Worm (Caenorhabditis elegans) whole organism, late embryonic: ENCODE measurements around the gene clec-186.

Experiments used
- F13H6.1 ChIP-seq: sonication (generic microtip); optimal IDR thresholded peaks from 2 replicates; lab custom pipeline; 2016; ENCODE audit warnings: missing genetic modification characterization, missing compliant biosample characterization
- K02D7.2 ChIP-seq: sonication (generic microtip); optimal IDR thresholded peaks from 2 replicates; lab custom pipeline; 2017; ENCODE audit warnings: mild to moderate bottlenecking, missing genetic modification characterization, missing compliant biosample characterization
- Y22D7AL.16 ChIP-seq: sonication (generic microtip); optimal IDR thresholded peaks from 2 replicates; lab custom pipeline; 2016; ENCODE audit warnings: missing genetic modification characterization, missing compliant biosample characterization
- ceh-19 ChIP-seq: fragments of 200-800 bp; sonication (Bioruptor generic); optimal IDR thresholded peaks from 2 replicates; lab custom pipeline; 2018; ENCODE audit warnings: mild to moderate bottlenecking, missing genetic modification characterization, missing compliant biosample characterization
- ceh-31 ChIP-seq: sonication (generic microtip); optimal IDR thresholded peaks from 2 replicates; lab custom pipeline; 2016; ENCODE audit warnings: missing genetic modification characterization, missing compliant biosample characterization
- ceh-34 ChIP-seq: sonication (generic microtip); optimal IDR thresholded peaks from 2 replicates; lab custom pipeline; 2016; ENCODE audit warnings: mild to moderate bottlenecking, missing genetic modification characterization, missing compliant biosample characterization
- ceh-45 ChIP-seq: fragments of 200-800 bp; sonication (Bioruptor generic); IDR thresholded peaks from 2 replicates; pipeline ENCODE4 v1.3.6; 2022; ENCODE audit warnings: missing genetic modification reagents, missing genetic modification characterization, missing compliant biosample characterization
- ceh-48 ChIP-seq: sonication (generic microtip); optimal IDR thresholded peaks from 2 replicates; lab custom pipeline; 2016; ENCODE audit warnings: missing genetic modification characterization, inconsistent platforms, missing compliant biosample characterization
- ceh-9 ChIP-seq: sonication (generic microtip); optimal IDR thresholded peaks from 2 replicates; lab custom pipeline; 2016; ENCODE audit warnings: mild to moderate bottlenecking, missing genetic modification characterization, inconsistent platforms, missing compliant biosample characterization
- che-1 ChIP-seq: sonication (generic microtip); optimal IDR thresholded peaks from 2 replicates; lab custom pipeline; 2016; ENCODE audit warnings: mild to moderate bottlenecking, missing genetic modification characterization, missing compliant biosample characterization
- elt-2 ChIP-seq: sonication (generic microtip); optimal IDR thresholded peaks from 2 replicates; lab custom pipeline; 2016; ENCODE audit warnings: missing genetic modification reagents, missing genetic modification characterization, missing compliant biosample characterization
- eyg-1 ChIP-seq: sonication (generic microtip); optimal IDR thresholded peaks from 2 replicates; lab custom pipeline; 2016; ENCODE audit warnings: missing genotype, missing genetic modification characterization, missing compliant biosample characterization
- fax-1 ChIP-seq: sonication (generic microtip); optimal IDR thresholded peaks from 2 replicates; lab custom pipeline; 2016; ENCODE audit warnings: missing genotype, missing genetic modification characterization, missing compliant biosample characterization
- fkh-10 ChIP-seq: fragments of 150-350 bp; optimal IDR thresholded peaks from 2 replicates; lab custom pipeline; 2014; ENCODE audit warnings: missing biosample characterization, missing genetic modification reagents, missing genetic modification characterization
- fkh-6 ChIP-seq: sonication (generic microtip); optimal IDR thresholded peaks from 2 replicates; lab custom pipeline; 2016; ENCODE audit warnings: missing genetic modification characterization, missing compliant biosample characterization
- gmeb-2 ChIP-seq: sonication (generic microtip); optimal IDR thresholded peaks from 2 replicates; lab custom pipeline; 2016; ENCODE audit warnings: missing genetic modification characterization, inconsistent platforms, missing compliant biosample characterization
- hlh-13 ChIP-seq: fragments of 200-800 bp; sonication (Bioruptor generic); optimal IDR thresholded peaks from 2 replicates; lab custom pipeline; 2018; ENCODE audit warnings: mild to moderate bottlenecking, missing genetic modification characterization, missing compliant biosample characterization
- hlh-15 ChIP-seq: sonication (generic microtip); optimal IDR thresholded peaks from 2 replicates; lab custom pipeline; 2016; ENCODE audit warnings: missing genetic modification characterization, missing compliant biosample characterization
- hlh-8 ChIP-seq: sonication (generic microtip); optimal IDR thresholded peaks from 2 replicates; lab custom pipeline; 2016; ENCODE audit warnings: missing genotype, missing genetic modification characterization, missing compliant biosample characterization
- madf-2 ChIP-seq: sonication (generic microtip); optimal IDR thresholded peaks from 2 replicates; lab custom pipeline; 2017; ENCODE audit warnings: missing genetic modification characterization, missing compliant biosample characterization
- nhr-11 ChIP-seq: fragments of 150-350 bp; optimal IDR thresholded peaks from 2 replicates; lab custom pipeline; 2014; ENCODE audit warnings: missing biosample characterization, missing genetic modification characterization
- npax-4 ChIP-seq: sonication (generic microtip); optimal IDR thresholded peaks from 2 replicates; lab custom pipeline; 2016; ENCODE audit warnings: missing genetic modification characterization, missing compliant biosample characterization
- pax-1 ChIP-seq: fragments of 150-350 bp; optimal IDR thresholded peaks from 2 replicates; lab custom pipeline; 2014; ENCODE audit warnings: missing biosample characterization, missing genetic modification characterization
- pha-4 ChIP-seq: fragments of 150-350 bp; optimal IDR thresholded peaks from 2 replicates; lab custom pipeline; 2018; ENCODE audit warnings: missing biosample characterization, missing genetic modification reagents, missing genetic modification characterization
- pros-1 ChIP-seq: fragments of 150-350 bp; optimal IDR thresholded peaks from 2 replicates; lab custom pipeline; 2014; ENCODE audit warnings: missing biosample characterization, missing genetic modification reagents, missing genetic modification characterization
- ref-2 ChIP-seq: sonication (generic microtip); optimal IDR thresholded peaks from 2 replicates; lab custom pipeline; 2016; ENCODE audit warnings: missing genetic modification characterization, missing compliant biosample characterization
- sdc-2 ChIP-seq: sonication (generic microtip); optimal IDR thresholded peaks from 2 replicates; lab custom pipeline; 2016; ENCODE audit warnings: missing genotype, missing genetic modification characterization, missing compliant biosample characterization
- sox-2 ChIP-seq: fragments of 200-800 bp; sonication (Bioruptor generic); IDR thresholded peaks from 2 replicates; pipeline ENCODE4 v1.3.6; 2022; ENCODE audit warnings: missing genetic modification reagents, missing genetic modification characterization, missing compliant biosample characterization
- syd-9 ChIP-seq: sonication (generic microtip); optimal IDR thresholded peaks from 2 replicates; lab custom pipeline; 2016; ENCODE audit warnings: mild to moderate bottlenecking, missing genetic modification characterization, moderate library complexity, missing compliant biosample characterization
- tbx-7 ChIP-seq: sonication (generic microtip); optimal IDR thresholded peaks from 2 replicates; lab custom pipeline; 2016; ENCODE audit warnings: missing genotype, missing genetic modification characterization, missing compliant biosample characterization
- unc-55 ChIP-seq: sonication (generic microtip); optimal IDR thresholded peaks from 2 replicates; lab custom pipeline; 2017; ENCODE audit warnings: missing biosample characterization, missing genetic modification reagents, missing genetic modification characterization
- unc-86 ChIP-seq: sonication (generic microtip); optimal IDR thresholded peaks from 2 replicates; lab custom pipeline; 2016; ENCODE audit warnings: missing genetic modification characterization, missing compliant biosample characterization
- ztf-16 ChIP-seq: sonication (generic microtip); optimal IDR thresholded peaks from 2 replicates; lab custom pipeline; 2017; ENCODE audit warnings: missing genetic modification characterization, missing compliant biosample characterization

clec-186 gene

DNA sequence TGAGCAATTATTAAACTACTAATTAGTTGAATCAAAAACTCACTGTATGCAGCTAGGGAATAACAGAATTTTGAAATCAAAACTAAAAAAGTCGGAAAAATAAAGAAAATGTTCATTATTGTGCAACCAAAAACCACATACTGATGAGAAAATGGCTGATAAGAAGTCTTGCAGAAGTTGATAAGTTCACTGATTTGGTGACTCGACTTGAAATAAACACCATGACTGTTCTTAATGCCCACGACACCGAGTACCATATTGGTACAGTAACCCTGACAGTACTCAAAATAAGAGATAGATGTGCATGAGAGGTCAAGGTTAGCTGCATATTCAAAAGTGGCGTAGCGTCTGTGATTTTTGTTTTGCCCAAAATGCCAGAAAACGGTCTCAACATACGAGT is 20.1 kb downstream of the clec-186 start:
- TF ChIP-seq unc-55 (GFP tag; lab: Kevin White, UChicago) (no peak), gmeb-2 (tag; lab: Kevin White, UChicago) (no peak), K02D7.2 (tag; lab: Kevin White, UChicago) (no peak), F13H6.1 (tag; lab: Kevin White, UChicago) (no peak)
- TF ChIP-seq, all 69 proteins: peak for 0

DNA sequence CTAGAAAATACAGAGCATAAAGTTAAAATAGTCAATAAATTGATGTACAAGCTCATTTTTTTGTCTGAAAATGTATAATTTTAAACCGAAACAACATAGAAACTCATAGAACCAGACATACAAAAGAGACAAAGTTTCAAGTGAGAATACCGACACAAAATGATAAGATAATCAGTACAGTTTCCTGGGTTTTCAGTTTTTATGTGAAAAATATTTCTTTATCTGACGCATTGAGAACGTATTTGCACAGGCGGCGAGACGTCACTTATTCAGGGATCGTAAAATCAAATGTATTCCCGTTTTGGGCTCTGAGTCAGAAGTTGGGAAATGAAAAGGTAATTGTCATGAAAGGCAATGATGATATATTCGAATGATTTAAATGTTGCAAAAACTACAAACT is 24.5 kb downstream of the clec-186 start, which contains the start of gene K08D8.6:
TSS of gene K08D8.6 (minus strand) at position 64 of the 400 bp plus-strand sequence.
- TF ChIP-seq che-1 (tag; lab: Kevin White, UChicago): no peak
- peak; percentile 4 for TF ChIP-seq elt-2 (tag; lab: Kevin White, UChicago)

DNA sequence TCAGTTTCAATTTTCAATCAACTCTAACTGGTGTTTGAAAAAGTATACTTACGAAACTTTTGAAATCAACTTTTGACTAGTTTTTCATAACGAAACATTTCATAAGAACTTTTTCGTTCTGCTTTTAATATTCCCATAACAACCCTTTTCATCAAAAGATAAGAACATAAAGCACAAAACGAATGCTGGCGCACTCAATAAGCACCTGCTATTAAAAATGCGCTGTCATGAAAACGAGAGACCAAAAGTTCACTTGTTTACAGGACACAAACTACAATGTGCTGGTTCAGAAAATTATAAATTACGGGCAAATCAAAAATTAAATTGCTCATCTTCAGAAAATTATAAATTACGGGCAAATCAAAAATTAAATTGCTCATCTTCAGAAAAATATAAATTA is 25.2 kb downstream of the clec-186 start:
- TF ChIP-seq syd-9 (tag; lab: Kevin White, UChicago): no peak
- TF ChIP-seq nhr-11: no peak
- TF ChIP-seq ceh-19 (GFP tag; lab: Kevin White, UChicago): no peak
- TF ChIP-seq elt-2 (tag; lab: Kevin White, UChicago): no peak

DNA sequence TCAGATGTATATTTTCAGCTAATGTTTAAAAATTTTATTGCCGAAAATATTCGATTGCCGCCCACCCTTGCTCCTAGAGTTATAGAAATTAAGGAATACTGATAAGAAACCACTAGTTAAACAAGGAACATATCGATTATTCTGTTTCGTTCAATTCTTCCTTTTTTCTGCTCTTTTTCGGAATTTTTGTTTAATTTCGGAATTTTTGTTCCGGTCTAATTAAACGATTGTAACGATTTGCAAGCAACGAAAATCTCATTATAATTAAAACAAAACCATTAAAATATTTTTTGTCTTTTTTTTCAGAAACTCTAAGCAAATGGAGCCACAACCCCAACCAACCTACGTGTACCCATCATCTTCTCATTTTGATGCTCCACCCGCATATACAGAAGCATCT is 26.3 kb downstream of the clec-186 start, which contains the start of gene K08D8.1:
TSS of gene K08D8.1 (plus strand) at position 301 of the 400 bp plus-strand sequence.
- TF ChIP-seq fkh-6 (no peak), sox-2 (no peak), fkh-10 (no peak), madf-2 (tag; lab: Kevin White, UChicago) (no peak), ceh-34 (tag; lab: Kevin White, UChicago) (no peak), ceh-45 (GFP tag; lab: Robert Waterston, UW) (no peak), sdc-2 (tag; lab: Kevin White, UChicago) (no peak), pros-1 (tag; lab: Kevin White, UChicago) (no peak), nhr-11 (no peak), hlh-8 (tag; lab: Kevin White, UChicago) (no peak), npax-4 (tag; lab: Kevin White, UChicago) (no peak), ceh-19 (GFP tag; lab: Kevin White, UChicago) (no peak), fax-1 (no peak), unc-86 (tag; lab: Kevin White, UChicago) (no peak), pha-4 (tag; lab: Kevin White, UChicago) (no peak)

DNA sequence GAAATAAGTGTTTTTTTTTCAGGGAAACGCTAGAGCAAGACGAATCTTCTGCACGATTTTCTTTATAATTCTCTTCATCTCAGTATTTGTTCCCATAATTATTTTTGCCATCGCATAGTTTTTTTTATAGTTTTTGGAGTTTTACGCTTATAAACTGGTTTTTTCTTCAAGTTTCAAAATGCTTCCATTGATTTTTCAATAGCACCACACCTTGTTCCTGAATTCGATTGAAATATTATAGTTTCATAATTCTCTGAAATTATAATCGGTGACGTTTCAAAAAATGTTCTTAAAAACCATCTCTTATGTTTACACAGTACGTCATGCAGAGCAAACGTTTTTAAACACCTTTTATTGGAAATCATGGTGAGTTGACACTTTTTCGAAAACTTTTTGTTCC is 27.3 kb downstream of the clec-186 start, which contains the start of gene K08D8.12:
TSS of gene K08D8.12 (plus strand) at position 301 of the 400 bp plus-strand sequence.
- TF ChIP-seq eyg-1 (tag; lab: Kevin White, UChicago): no peak
- TF ChIP-seq ceh-31: no peak
- no peak for TF ChIP-seq tbx-7 (tag; lab: Kevin White, UChicago)
- TF ChIP-seq hlh-8 (tag; lab: Kevin White, UChicago): no peak
- TF ChIP-seq, all 69 proteins: peak for 0

DNA sequence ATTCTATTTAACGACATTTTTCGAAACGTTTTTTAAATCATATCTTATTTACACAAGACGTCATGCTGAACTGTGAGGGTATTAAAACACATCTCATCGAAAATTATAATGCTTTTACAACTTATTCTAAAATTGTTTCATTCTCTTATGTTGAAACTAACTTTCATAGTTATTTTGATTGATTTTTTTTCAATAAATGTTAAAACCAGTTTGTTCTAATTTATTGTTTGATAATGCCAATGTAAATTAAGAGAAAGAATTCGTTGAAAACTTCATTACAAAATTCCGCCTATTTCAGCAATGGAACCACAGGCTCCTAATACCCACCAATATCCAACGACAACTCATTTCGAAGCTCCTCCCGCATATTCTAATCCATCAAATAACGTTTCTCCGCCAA is 29.1 kb downstream of the clec-186 start, which contains the start of gene K08D8.11:
TSS of gene K08D8.11 (plus strand) at position 301 of the 400 bp plus-strand sequence.
- TF ChIP-seq ceh-9 (tag; lab: Kevin White, UChicago): no peak
- TF ChIP-seq fkh-10: no peak
- no peak for TF ChIP-seq npax-4 (tag; lab: Kevin White, UChicago)
- TF ChIP-seq ceh-31: no peak
- TF ChIP-seq fkh-6: no peak
- no peak for TF ChIP-seq pha-4 (tag; lab: Kevin White, UChicago)
- TF ChIP-seq gmeb-2 (tag; lab: Kevin White, UChicago): no peak
- no peak for TF ChIP-seq Y22D7AL.16 (tag; lab: Kevin White, UChicago)
- TF ChIP-seq eyg-1 (tag; lab: Kevin White, UChicago): no peak
- no peak for TF ChIP-seq ceh-48 (tag; lab: Kevin White, UChicago)
- TF ChIP-seq hlh-15 (tag; lab: Kevin White, UChicago): no peak
- no peak for TF ChIP-seq unc-55 (GFP tag; lab: Kevin White, UChicago)
- TF ChIP-seq pax-1 (tag; lab: Kevin White, UChicago): no peak
- no peak for TF ChIP-seq sdc-2 (tag; lab: Kevin White, UChicago)
- TF ChIP-seq ztf-16 (tag; lab: Kevin White, UChicago): no peak
- TF ChIP-seq ref-2 (tag; lab: Kevin White, UChicago): no peak
- no peak for TF ChIP-seq hlh-13 (GFP tag; lab: Kevin White, UChicago)
- TF ChIP-seq ceh-19 (GFP tag; lab: Kevin White, UChicago): no peak
- TF ChIP-seq, all 69 proteins: peak for 0
